Fruit fly (Drosophila melanogaster): ENCODE measurements around the gene xit.

Gene xit

DNA sequence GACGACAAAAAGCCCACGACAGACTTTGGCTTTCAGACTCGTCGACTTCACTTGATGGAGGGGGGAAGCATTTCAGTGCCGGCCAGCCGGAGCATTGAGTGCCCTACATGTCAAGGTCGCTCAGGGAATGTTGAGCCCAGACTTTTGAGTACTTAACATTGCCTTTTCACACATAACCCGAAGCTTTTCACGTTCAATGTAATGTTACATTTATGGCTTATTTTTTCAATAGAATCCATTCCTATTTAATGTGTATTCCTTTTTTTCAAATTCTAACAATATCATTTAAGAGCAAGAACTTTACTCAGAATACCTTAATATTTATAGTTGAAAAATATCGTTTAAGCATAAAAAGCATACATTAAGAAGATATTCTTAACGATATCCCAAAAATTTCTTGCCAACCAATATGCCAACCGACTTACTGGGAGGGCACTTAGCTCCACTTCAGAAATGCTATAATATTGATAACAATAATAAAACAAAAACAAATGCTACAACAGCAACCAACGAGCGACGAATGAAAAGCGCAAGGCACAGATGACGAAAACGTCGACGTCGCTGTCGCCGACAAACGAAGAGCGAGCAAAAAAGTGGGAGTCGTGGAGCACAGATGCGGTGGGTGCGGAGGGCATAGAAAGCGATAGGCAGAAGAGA is 39.1 kb downstream of the xit start (continued):
- TF ChIP-seq H2.0 (GFP tag; IDR thresholded peaks at IDR 0.05) (peak; percentile 10; the same call in 1 of the 2 replicates), CG34422 (GFP tag; IDR thresholded peaks at IDR 0.05) (peak; percentile 81), Dfd (GFP tag; optimal IDR thresholded peaks at IDR 0.05) (no peak), HLHmδ (GFP tag; optimal IDR thresholded peaks at IDR 0.05) (no peak), CkIIα-i1 (GFP tag; IDR thresholded peaks at IDR 0.05) (0 out of 2 replicates have a peak, but pooled peaks have one; percentile 46), CG2889 (GFP tag; IDR thresholded peaks at IDR 0.05) (no peak; the same call in 2 of the 3 replicates), Hr39 (optimal IDR thresholded peaks at IDR 0.05) (no peak), Dp (GFP tag; optimal IDR thresholded peaks at IDR 0.05) (no peak), CG34224 (GFP tag; IDR thresholded peaks at IDR 0.05; ENCODE audit: partially characterized antibody) (no peak), tll (GFP tag; optimal IDR thresholded peaks at IDR 0.05) (no peak), sim (GFP tag; IDR thresholded peaks at IDR 0.05) (0 out of 2 replicates have a peak, but pooled peaks have one; percentile 5), HmgD (GFP tag; optimal IDR thresholded peaks at IDR 0.05) (no peak), NC2β (GFP tag; optimal IDR thresholded peaks at IDR 0.05) (no peak), vvl (GFP tag; IDR thresholded peaks at IDR 0.05) (peak; percentile 67; the same call in 1 of the 2 replicates), Sin3A (optimal IDR thresholded peaks at IDR 0.05) (no peak), Trl (optimal IDR thresholded peaks at IDR 0.05) (no peak), Trl (GFP tag; optimal IDR thresholded peaks at IDR 0.05) (peak; percentile 78), fu2 (GFP tag; optimal IDR thresholded peaks at IDR 0.05) (no peak), CG6272 (GFP tag; IDR thresholded peaks at IDR 0.05) (peak; percentile 61), CHES-1-like (GFP tag; optimal IDR thresholded peaks at IDR 0.05) (no peak), gsb (GFP tag; IDR thresholded peaks at IDR 0.05) (peak; percentile 40; the same call in 1 of the 2 replicates), ac (GFP tag; optimal IDR thresholded peaks at IDR 0.05) (no peak), tgo (GFP tag; IDR thresholded peaks at IDR 0.05) (peak; percentile 71), CG17568 (GFP tag; optimal IDR thresholded peaks at IDR 0.05) (no peak), Gsc (GFP tag; IDR thresholded peaks at IDR 0.05) (no peak), CG12155 (GFP tag; optimal IDR thresholded peaks at IDR 0.05) (peak; percentile 79), CG3163 (GFP tag; optimal IDR thresholded peaks at IDR 0.05) (no peak), ssp (GFP tag; IDR thresholded peaks at IDR 0.05) (peak; percentile 69), sima (GFP tag; optimal IDR thresholded peaks at IDR 0.05) (peak; percentile 43), CG14860 (GFP tag; IDR thresholded peaks at IDR 0.05; ENCODE audit: partially characterized antibody) (no peak), CG10267 (tag; optimal IDR thresholded peaks at IDR 0.05) (peak; percentile 74), tin (GFP tag; optimal IDR thresholded peaks at IDR 0.05) (peak; percentile 80), CG33213 (GFP tag; optimal IDR thresholded peaks at IDR 0.05) (peak; percentile 64), Abd-B (GFP tag; optimal IDR thresholded peaks at IDR 0.05) (no peak), CG15011 (GFP tag; optimal IDR thresholded peaks at IDR 0.05) (peak; percentile 84), CG3281 (GFP tag; optimal IDR thresholded peaks at IDR 0.05) (peak; percentile 91), gem (tag; optimal IDR thresholded peaks at IDR 0.05) (peak; percentile 72), ATbp (GFP tag; optimal IDR thresholded peaks at IDR 0.05) (peak; percentile 75), amos (GFP tag; IDR thresholded peaks at IDR 0.05; ENCODE audit: partially characterized antibody) (no peak), Hmx (GFP tag; optimal IDR thresholded peaks at IDR 0.05) (peak; percentile 82), sens (GFP tag) (peak; percentile 98), psq (GFP tag; optimal IDR thresholded peaks at IDR 0.05) (peak; percentile 88), CG17385 (GFP tag; optimal IDR thresholded peaks at IDR 0.05) (peak; percentile 73), CG12744 (GFP tag; optimal IDR thresholded peaks at IDR 0.05) (peak; percentile 67), Ptx1 (GFP tag; IDR thresholded peaks at IDR 0.05) (peak; percentile 84), CG10462 (GFP tag; optimal IDR thresholded peaks at IDR 0.05) (no peak), CG31365 (tag; optimal IDR thresholded peaks at IDR 0.05) (no peak), hb (GFP tag; IDR thresholded peaks at IDR 0.05; ENCODE audit: partially characterized antibody) (no peak), CG11085 (GFP tag; IDR thresholded peaks at IDR 0.05) (peak; percentile 67; the same call in 1 of the 2 replicates), Ssrp (tag; optimal IDR thresholded peaks at IDR 0.05) (peak; percentile 85), h (optimal IDR thresholded peaks at IDR 0.05) (no peak), ems (GFP tag; optimal IDR thresholded peaks at IDR 0.05) (peak; percentile 79)
